Worm (Caenorhabditis elegans) whole organism, young adult: ENCODE measurements around the gene K06A9.3.
"Not testable (repeated sequence)": the region's sequence is repeated elsewhere in the genome, so short reads cannot be mapped to it uniquely, and the experiment has no call there.

Source experiments
- Y67H2A.10 ChIP-seq: fragments of 200-800 bp; sonication (Bioruptor generic); conservative IDR thresholded peaks from 2 replicates; pipeline ENCODE4 v1.3.6; 2022; ENCODE audit warnings: missing genetic modification reagents, missing genetic modification characterization, missing compliant biosample characterization
- ZK185.1 ChIP-seq: sonication (generic microtip); optimal IDR thresholded peaks from 2 replicates; lab custom pipeline; 2016; ENCODE audit warnings: mild to moderate bottlenecking, missing genetic modification characterization, missing compliant biosample characterization; ENCODE audit not compliant: poor library complexity, severe bottlenecking
- aptf-2 ChIP-seq: fragments of 200-800 bp; sonication (Bioruptor generic); conservative IDR thresholded peaks from 2 replicates; pipeline ENCODE4 v1.3.6; 2022; ENCODE audit warnings: missing genetic modification reagents, missing genetic modification characterization, missing compliant biosample characterization
- athp-1 ChIP-seq: sonication (generic microtip); optimal IDR thresholded peaks from 2 replicates; lab custom pipeline; 2017; ENCODE audit warnings: mild to moderate bottlenecking, missing genetic modification characterization, missing compliant biosample characterization
- ceh-79 ChIP-seq: sonication (generic microtip); optimal IDR thresholded peaks from 2 replicates; lab custom pipeline; 2017; ENCODE audit warnings: mild to moderate bottlenecking, missing genetic modification characterization, missing compliant biosample characterization
- ets-4 ChIP-seq: fragments of 200-800 bp; sonication (Bioruptor generic); optimal IDR thresholded peaks from 2 replicates; lab custom pipeline; 2018; ENCODE audit warnings: mild to moderate bottlenecking, missing genetic modification characterization, missing compliant biosample characterization
- let-526 ChIP-seq: fragments of 200-800 bp; sonication (Bioruptor generic); IDR thresholded peaks from 2 replicates; pipeline ENCODE4 v1.3.6; 2022; ENCODE audit warnings: missing genetic modification reagents, missing genetic modification characterization, missing compliant biosample characterization
- sea-2 ChIP-seq: fragments of 200-800 bp; sonication (Bioruptor generic); IDR thresholded peaks from 2 replicates; pipeline ENCODE4 v1.3.6; 2022; ENCODE audit warnings: missing genetic modification characterization, missing compliant biosample characterization
- ztf-3 ChIP-seq: fragments of 200-800 bp; sonication (Bioruptor generic); optimal IDR thresholded peaks from 2 replicates; lab custom pipeline; 2018; ENCODE audit warnings: mild to moderate bottlenecking, missing genetic modification characterization, missing compliant biosample characterization

DNA sequence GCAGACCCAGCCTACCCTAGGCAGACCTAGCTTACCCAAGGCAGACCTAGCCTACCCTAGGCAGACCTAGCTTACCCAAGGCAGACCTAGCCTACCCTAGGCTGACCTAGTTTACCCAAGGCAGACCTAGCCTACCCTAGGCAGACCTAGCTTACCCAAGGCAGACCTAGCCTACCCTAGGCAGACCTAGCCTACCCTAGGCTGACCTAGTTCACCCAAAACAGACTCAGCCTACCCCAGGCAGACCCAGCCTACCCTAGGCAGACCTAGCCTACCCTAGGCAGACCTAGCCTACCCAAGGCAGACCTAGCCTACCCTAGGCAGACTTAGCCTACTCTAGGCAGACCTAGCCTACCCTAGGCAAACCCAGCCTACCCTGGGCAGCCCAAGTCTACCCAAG is 26.7 kb downstream of the K06A9.3 start:
- TF ChIP-seq let-526 (GFP tag; lab: Robert Waterston, UW); ztf-3 (GFP tag; lab: Kevin White, UChicago); ets-4 (GFP tag; lab: Kevin White, UChicago); Y67H2A.10 (GFP tag; lab: Robert Waterston, UW); ZK185.1 (tag; lab: Kevin White, UChicago); aptf-2 (GFP tag; lab: Robert Waterston, UW); ceh-79; athp-1 (tag; lab: Kevin White, UChicago); sea-2 (GFP tag; lab: Robert Waterston, UW): not testable (repeated sequence)
